Worm (Caenorhabditis elegans) whole organism, mixed stage, embryonic: ENCODE measurements around the gene F49H12.4.

Experiments used
- M03D4.4 ChIP-seq: sonication (generic microtip); optimal IDR thresholded peaks from 2 replicates; lab custom pipeline; 2017; ENCODE audit warnings: mild to moderate bottlenecking, missing genetic modification characterization, missing compliant biosample characterization
- bed-3 ChIP-seq: fragments of 200-800 bp; sonication (Bioruptor generic); optimal IDR thresholded peaks from 3 replicates; lab custom pipeline; 2018; ENCODE audit warnings: mild to moderate bottlenecking, missing genetic modification characterization, moderate library complexity, missing compliant biosample characterization
- blmp-1 ChIP-seq: fragments of 150-350 bp; optimal IDR thresholded peaks from 2 replicates; lab custom pipeline; 2014; ENCODE audit warnings: missing biosample characterization, missing genetic modification characterization
- ceh-39 ChIP-seq: fragments of 150-350 bp; optimal IDR thresholded peaks from 2 replicates; lab custom pipeline; 2014; ENCODE audit warnings: missing biosample characterization, missing genetic modification characterization
- ceh-43 ChIP-seq: fragments of 200-800 bp; sonication (Bioruptor generic); optimal IDR thresholded peaks from 2 replicates; lab custom pipeline; 2018; ENCODE audit warnings: mild to moderate bottlenecking, missing genetic modification characterization, moderate library complexity, missing compliant biosample characterization
- ceh-83 ChIP-seq: fragments of 200-800 bp; sonication (Bioruptor generic); optimal IDR thresholded peaks from 2 replicates; lab custom pipeline; 2018; ENCODE audit warnings: mild to moderate bottlenecking, missing genetic modification characterization, missing compliant biosample characterization
- ces-1 ChIP-seq: fragments of 150-350 bp; optimal IDR thresholded peaks from 2 replicates; lab custom pipeline; 2014; ENCODE audit warnings: missing biosample characterization, missing genetic modification reagents, missing genetic modification characterization
- cnd-1 ChIP-seq: fragments of 200-800 bp; sonication (Bioruptor generic); optimal IDR thresholded peaks from 2 replicates; lab custom pipeline; 2018; ENCODE audit warnings: mild to moderate bottlenecking, missing genetic modification characterization, missing compliant biosample characterization
- drap-1 ChIP-seq: fragments of 200-800 bp; sonication (Bioruptor generic); optimal IDR thresholded peaks from 3 replicates; lab custom pipeline; 2018; ENCODE audit warnings: mild to moderate bottlenecking, missing genetic modification characterization, missing compliant biosample characterization
- elt-1 ChIP-seq: sonication (generic microtip); optimal IDR thresholded peaks from 2 replicates; lab custom pipeline; 2017; ENCODE audit warnings: missing genetic modification characterization, mild to moderate bottlenecking, missing compliant biosample characterization, antibody characterized with exemption, moderate library complexity, borderline replicate concordance; ENCODE audit not compliant: insufficient read depth
- elt-3 ChIP-seq: fragments of 150-350 bp; optimal IDR thresholded peaks from 2 replicates; lab custom pipeline; 2014; ENCODE audit warnings: missing biosample characterization, missing genetic modification characterization
- flh-1 ChIP-seq: fragments of 200-800 bp; sonication (Bioruptor generic); optimal IDR thresholded peaks from 2 replicates; lab custom pipeline; 2018; ENCODE audit warnings: mild to moderate bottlenecking, missing genetic modification characterization, moderate library complexity, missing compliant biosample characterization
- ham-2 ChIP-seq: fragments of 200-800 bp; sonication (Bioruptor generic); optimal IDR thresholded peaks from 2 replicates; lab custom pipeline; 2018; ENCODE audit warnings: mild to moderate bottlenecking, missing genetic modification characterization, missing compliant biosample characterization
- hlh-1 ChIP-seq: fragments of 150-350 bp; optimal IDR thresholded peaks from 2 replicates; lab custom pipeline; 2014; ENCODE audit warnings: missing biosample characterization, missing genetic modification reagents, missing genetic modification characterization
- lin-13 ChIP-seq: fragments of 150-350 bp; optimal IDR thresholded peaks from 2 replicates; lab custom pipeline; 2014; ENCODE audit warnings: missing biosample characterization, missing genetic modification characterization
- lin-32 ChIP-seq: fragments of 200-800 bp; sonication (Bioruptor generic); optimal IDR thresholded peaks from 2 replicates; lab custom pipeline; 2018; ENCODE audit warnings: mild to moderate bottlenecking, missing genetic modification characterization, missing compliant biosample characterization
- lsy-2 ChIP-seq: fragments of 150-350 bp; optimal IDR thresholded peaks from 2 replicates; lab custom pipeline; 2014; ENCODE audit warnings: missing biosample characterization, missing genetic modification characterization
- mab-5 ChIP-seq: fragments of 150-350 bp; optimal IDR thresholded peaks from 2 replicates; lab custom pipeline; 2014; ENCODE audit warnings: missing biosample characterization, missing genetic modification characterization
- mep-1 ChIP-seq: fragments of 150-350 bp; optimal IDR thresholded peaks from 2 replicates; lab custom pipeline; 2017; ENCODE audit warnings: missing biosample characterization, missing genetic modification reagents, missing genetic modification characterization, inconsistent platforms
- mls-2 ChIP-seq: sonication (generic microtip); optimal IDR thresholded peaks from 2 replicates; lab custom pipeline; 2016; ENCODE audit warnings: mild to moderate bottlenecking, missing genetic modification characterization, moderate library complexity, missing compliant biosample characterization
- nhr-12 ChIP-seq: fragments of 150-350 bp; optimal IDR thresholded peaks from 2 replicates; lab custom pipeline; 2014; ENCODE audit warnings: missing biosample characterization, missing genetic modification characterization
- nhr-2 ChIP-seq: fragments of 150-350 bp; optimal IDR thresholded peaks from 2 replicates; lab custom pipeline; 2014; ENCODE audit warnings: missing biosample characterization, missing genetic modification characterization
- nhr-237 ChIP-seq: fragments of 150-350 bp; optimal IDR thresholded peaks from 2 replicates; lab custom pipeline; 2014; ENCODE audit warnings: missing biosample characterization, missing genetic modification characterization
- nhr-28 ChIP-seq: fragments of 150-350 bp; optimal IDR thresholded peaks from 2 replicates; lab custom pipeline; 2014; ENCODE audit warnings: missing biosample characterization, missing genetic modification characterization
- nhr-76 ChIP-seq: sonication (generic microtip); optimal IDR thresholded peaks from 2 replicates; lab custom pipeline; 2017; ENCODE audit warnings: missing biosample characterization, missing genetic modification characterization
- pha-4 ChIP-seq: fragments of 150-350 bp; optimal IDR thresholded peaks from 2 replicates; lab custom pipeline; 2018; ENCODE audit warnings: missing biosample characterization, missing genetic modification reagents, missing genetic modification characterization
- sem-2 ChIP-seq: fragments of 200-800 bp; sonication (Bioruptor generic); optimal IDR thresholded peaks from 2 replicates; lab custom pipeline; 2018; ENCODE audit warnings: mild to moderate bottlenecking, missing genetic modification characterization, missing compliant biosample characterization
- sptf-1 ChIP-seq: sonication (generic microtip); optimal IDR thresholded peaks from 2 replicates; lab custom pipeline; 2017; ENCODE audit warnings: mild to moderate bottlenecking, missing genetic modification characterization, moderate library complexity, missing compliant biosample characterization
- tbx-8 ChIP-seq: fragments of 200-800 bp; sonication (Bioruptor generic); optimal IDR thresholded peaks from 2 replicates; lab custom pipeline; 2018; ENCODE audit warnings: mild to moderate bottlenecking, missing genetic modification characterization, moderate library complexity, missing compliant biosample characterization
- unc-120 ChIP-seq: sonication (generic microtip); optimal IDR thresholded peaks from 2 replicates; lab custom pipeline; 2017; ENCODE audit warnings: missing genetic modification characterization, missing compliant biosample characterization; ENCODE audit not compliant: poor library complexity, severe bottlenecking
- unc-39 ChIP-seq: fragments of 150-350 bp; optimal IDR thresholded peaks from 2 replicates; lab custom pipeline; 2014; ENCODE audit warnings: missing biosample characterization, missing genetic modification characterization
- unc-62 ChIP-seq: fragments of 150-350 bp; optimal IDR thresholded peaks from 2 replicates; lab custom pipeline; 2014; ENCODE audit warnings: missing biosample characterization, missing genetic modification reagents, missing genetic modification characterization
- zip-8 ChIP-seq: fragments of 150-350 bp; optimal IDR thresholded peaks from 2 replicates; lab custom pipeline; 2014; ENCODE audit warnings: missing biosample characterization, missing genetic modification characterization

Gene F49H12.4

ce11 chrX:2071392-2072001, 8.1 kb upstream of the F49H12.4 start:
- TF ChIP-seq mls-2 (tag; lab: Kevin White, UChicago) (peak; percentile 31), cnd-1 (tag; lab: Kevin White, UChicago) (peak; percentile 80), sem-2 (GFP tag; lab: Kevin White, UChicago) (no peak), lin-13 (tag; lab: Kevin White, UChicago) (peak; percentile 78), ceh-43 (GFP tag; lab: Kevin White, UChicago) (no peak), nhr-12 (tag; lab: Kevin White, UChicago) (no peak), mab-5 (tag; lab: Kevin White, UChicago) (no peak), nhr-2 (peak; percentile 92), ces-1 (GFP tag; lab: Kevin White, UChicago) (peak; percentile 34), ceh-39 (tag; lab: Kevin White, UChicago) (no peak), unc-39 (peak; percentile 0), bed-3 (GFP tag; lab: Kevin White, UChicago) (no peak), hlh-1 (tag; lab: Kevin White, UChicago) (peak; percentile 82), lin-32 (GFP tag; lab: Kevin White, UChicago) (peak; percentile 62), nhr-28 (tag; lab: Kevin White, UChicago) (no peak), nhr-76 (tag; lab: Kevin White, UChicago) (no peak), unc-120 (no peak), mep-1 (tag; lab: Kevin White, UChicago) (peak; percentile 49), sptf-1 (tag; lab: Kevin White, UChicago) (no peak), drap-1 (GFP tag; lab: Kevin White, UChicago) (peak; percentile 5), M03D4.4 (tag; lab: Kevin White, UChicago) (peak; percentile 26), zip-8 (tag; lab: Kevin White, UChicago) (no peak)

- TF ChIP-seq ham-2 (GFP tag; lab: Kevin White, UChicago) (no peak), nhr-12 (tag; lab: Kevin White, UChicago) (no peak), elt-1 (tag; lab: Kevin White, UChicago) (no peak)
Measured at ce11 chrX:2074055-2074454, 5.6 kb upstream of the F49H12.4 start, which contains the start of gene txdc-12.2. txdc-12.2 (plus strand) TSS chrX:2074450.

- TF ChIP-seq lsy-2 (tag; lab: Kevin White, UChicago) (no peak), tbx-8 (GFP tag; lab: Kevin White, UChicago) (no peak), unc-62 (GFP tag; lab: Kevin White, UChicago) (no peak), lin-13 (tag; lab: Kevin White, UChicago) (no peak), mls-2 (tag; lab: Kevin White, UChicago) (no peak), drap-1 (GFP tag; lab: Kevin White, UChicago) (no peak), nhr-237 (tag; lab: Kevin White, UChicago) (no peak), lin-32 (GFP tag; lab: Kevin White, UChicago) (no peak), blmp-1 (no peak), cnd-1 (tag; lab: Kevin White, UChicago) (no peak), ces-1 (GFP tag; lab: Kevin White, UChicago) (no peak), ceh-83 (GFP tag; lab: Kevin White, UChicago) (no peak)
- TF ChIP-seq, all 35 proteins: peak for 0
Measured at ce11 chrX:2075169-2075568, 4.5 kb upstream of the F49H12.4 start.

ce11 chrX:2078822-2079221, 814 bp upstream of the F49H12.4 start:
- TF ChIP-seq flh-1 (GFP tag; lab: Kevin White, UChicago) (no peak), nhr-28 (tag; lab: Kevin White, UChicago) (no peak), pha-4 (tag; lab: Kevin White, UChicago) (no peak), elt-3 (tag; lab: Kevin White, UChicago) (no peak), ceh-43 (GFP tag; lab: Kevin White, UChicago) (no peak), lsy-2 (tag; lab: Kevin White, UChicago) (no peak), sptf-1 (tag; lab: Kevin White, UChicago) (no peak), zip-8 (tag; lab: Kevin White, UChicago) (no peak)
- TF ChIP-seq, all 35 proteins: peak for 0
